Worm (Caenorhabditis elegans) whole organism, L2 larva: Measurements from ENCODE around the gene akt-2.

Experiments
- R02D3.7 ChIP-seq: fragments of 150-350 bp; optimal IDR thresholded peaks from 2 replicates; lab custom pipeline; 2014; ENCODE audit warnings: missing biosample characterization, missing genetic modification characterization
- ZK546.5 ChIP-seq: sonication (generic microtip); optimal IDR thresholded peaks from 2 replicates; lab custom pipeline; 2017; ENCODE audit warnings: missing biosample characterization, missing genetic modification characterization
- ceh-82 ChIP-seq: fragments of 150-350 bp; optimal IDR thresholded peaks from 2 replicates; lab custom pipeline; 2014; ENCODE audit warnings: missing biosample characterization, missing genetic modification characterization
- lin-39 ChIP-seq: fragments of 150-350 bp; optimal IDR thresholded peaks from 2 replicates; lab custom pipeline; 2014; ENCODE audit warnings: missing biosample characterization, missing genetic modification reagents, missing genetic modification characterization
- nhr-12 ChIP-seq: fragments of 150-350 bp; optimal IDR thresholded peaks from 2 replicates; lab custom pipeline; 2014; ENCODE audit warnings: missing biosample characterization, missing genetic modification characterization
- nhr-77 ChIP-seq: fragments of 150-350 bp; optimal IDR thresholded peaks from 2 replicates; lab custom pipeline; 2014; ENCODE audit warnings: missing biosample characterization, missing genetic modification characterization

ce11 chrX:14173850-14174249 lies 26.4 kb downstream of the akt-2 start, which contains the start of gene idhb-1:
- no peak for TF ChIP-seq lin-39 (tag; lab: Kevin White, UChicago)
- no peak for TF ChIP-seq ceh-82 (tag; lab: Kevin White, UChicago)
- no peak for TF ChIP-seq nhr-77 (tag; lab: Kevin White, UChicago)
- no peak for TF ChIP-seq R02D3.7 (tag; lab: Kevin White, UChicago)
- no peak for TF ChIP-seq ZK546.5 (tag; lab: Kevin White, UChicago)
- no peak for TF ChIP-seq nhr-12 (tag; lab: Kevin White, UChicago)
